Worm (Caenorhabditis elegans) whole organism, L2 larva: ENCODE results near the gene bath-39.

Experiments used
- C34F6.9 ChIP-seq: fragments of 150-350 bp; optimal IDR thresholded peaks from 2 replicates; lab custom pipeline; 2014; ENCODE audit warnings: missing biosample characterization, missing genetic modification characterization
- F13H6.1 ChIP-seq: sonication (generic microtip); optimal IDR thresholded peaks from 2 replicates; lab custom pipeline; 2016; ENCODE audit warnings: missing genetic modification characterization, missing compliant biosample characterization
- R02D3.7 ChIP-seq: fragments of 150-350 bp; optimal IDR thresholded peaks from 2 replicates; lab custom pipeline; 2014; ENCODE audit warnings: missing biosample characterization, missing genetic modification characterization
- Y55F3AM.14 ChIP-seq: fragments of 200-800 bp; sonication (Bioruptor generic); optimal IDR thresholded peaks from 2 replicates; lab custom pipeline; 2018; ENCODE audit warnings: mild to moderate bottlenecking, missing genetic modification characterization, missing compliant biosample characterization
- ZK546.5 ChIP-seq: sonication (generic microtip); optimal IDR thresholded peaks from 2 replicates; lab custom pipeline; 2017; ENCODE audit warnings: missing biosample characterization, missing genetic modification characterization
- alr-1 ChIP-seq: fragments of 150-350 bp; optimal IDR thresholded peaks from 2 replicates; lab custom pipeline; 2014; ENCODE audit warnings: missing biosample characterization, missing genetic modification characterization
- aly-2 ChIP-seq: fragments of 150-350 bp; optimal IDR thresholded peaks from 2 replicates; lab custom pipeline; 2014; ENCODE audit warnings: missing biosample characterization, missing genetic modification characterization
- ama-1 ChIP-seq: fragments of 150-350 bp; optimal IDR thresholded peaks from 2 replicates; lab custom pipeline; 2018; ENCODE audit warnings: inconsistent platforms
- blmp-1 ChIP-seq: sonication (generic microtip); optimal IDR thresholded peaks from 2 replicates; lab custom pipeline; 2017; ENCODE audit warnings: missing genetic modification characterization, mild to moderate bottlenecking, missing compliant biosample characterization, antibody characterized with exemption, moderate library complexity; ENCODE audit not compliant: insufficient read depth
- ceh-16 ChIP-seq: fragments of 150-350 bp; optimal IDR thresholded peaks from 2 replicates; lab custom pipeline; 2014; ENCODE audit warnings: missing biosample characterization, missing genetic modification characterization
- ceh-82 ChIP-seq: fragments of 150-350 bp; optimal IDR thresholded peaks from 2 replicates; lab custom pipeline; 2014; ENCODE audit warnings: missing biosample characterization, missing genetic modification characterization
- crh-2 ChIP-seq: sonication (generic microtip); optimal IDR thresholded peaks from 2 replicates; lab custom pipeline; 2017; ENCODE audit warnings: missing biosample characterization, missing genetic modification characterization
- dmd-4 ChIP-seq: sonication (generic microtip); optimal IDR thresholded peaks from 2 replicates; lab custom pipeline; 2017; ENCODE audit warnings: missing biosample characterization, missing genetic modification characterization
- egl-27 ChIP-seq: sonication (generic microtip); optimal IDR thresholded peaks from 3 replicates; lab custom pipeline; 2017; ENCODE audit warnings: missing biosample characterization, missing genetic modification reagents, missing genetic modification characterization
- elt-1 ChIP-seq: fragments of 150-350 bp; optimal IDR thresholded peaks from 2 replicates; lab custom pipeline; 2014; ENCODE audit warnings: missing biosample characterization, missing genetic modification characterization
- elt-3 ChIP-seq: sonication (generic microtip); optimal IDR thresholded peaks from 2 replicates; lab custom pipeline; 2017; ENCODE audit warnings: missing biosample characterization, missing genetic modification characterization
- fos-1 ChIP-seq: fragments of 150-350 bp; optimal IDR thresholded peaks from 2 replicates; lab custom pipeline; 2014; ENCODE audit warnings: missing biosample characterization, missing genetic modification characterization
- gmeb-1 ChIP-seq: fragments of 150-350 bp; optimal IDR thresholded peaks from 2 replicates; lab custom pipeline; 2014; ENCODE audit warnings: missing biosample characterization, missing genetic modification characterization
- lin-11 ChIP-seq: fragments of 150-350 bp; sonication (generic microtip); optimal IDR thresholded peaks from 2 replicates; lab custom pipeline; 2014; ENCODE audit warnings: missing biosample characterization, missing genetic modification characterization, inconsistent platforms, mixed read lengths
- lin-13 ChIP-seq: fragments of 150-350 bp; optimal IDR thresholded peaks from 2 replicates; lab custom pipeline; 2014; ENCODE audit warnings: missing biosample characterization, missing genetic modification reagents, missing genetic modification characterization
- lin-39 ChIP-seq: fragments of 150-350 bp; optimal IDR thresholded peaks from 2 replicates; lab custom pipeline; 2014; ENCODE audit warnings: missing biosample characterization, missing genetic modification reagents, missing genetic modification characterization
- lsy-2 ChIP-seq, 2 experiments: fragments of 150-350 bp in 1 of 2; sonication (generic microtip) in 1 of 2; optimal IDR thresholded peaks; 2 replicates each; lab custom pipeline; 2014 to 2017; ENCODE audit warnings: missing biosample characterization in 2 of 2, missing genetic modification characterization in 2 of 2
- mab-5 ChIP-seq: fragments of 150-350 bp; optimal IDR thresholded peaks from 2 replicates; lab custom pipeline; 2014; ENCODE audit warnings: missing biosample characterization, missing genetic modification characterization
- mbf-1 ChIP-seq: sonication (generic microtip); optimal IDR thresholded peaks from 2 replicates; lab custom pipeline; 2017; ENCODE audit warnings: missing biosample characterization, missing genetic modification characterization
- mdl-1 ChIP-seq, 2 experiments: fragments of 150-350 bp in 1 of 2; sonication (generic microtip) in 1 of 2; optimal IDR thresholded peaks; 2 replicates each; lab custom pipeline; 2017; ENCODE audit warnings: missing biosample characterization in 2 of 2, missing genetic modification characterization in 2 of 2
- nhr-10 ChIP-seq: sonication (generic microtip); optimal IDR thresholded peaks from 2 replicates; lab custom pipeline; 2017; ENCODE audit warnings: missing biosample characterization, missing genetic modification characterization
- nhr-11 ChIP-seq: fragments of 150-350 bp; optimal IDR thresholded peaks from 2 replicates; lab custom pipeline; 2014; ENCODE audit warnings: missing biosample characterization, missing genetic modification characterization
- nhr-12 ChIP-seq: fragments of 150-350 bp; optimal IDR thresholded peaks from 2 replicates; lab custom pipeline; 2014; ENCODE audit warnings: missing biosample characterization, missing genetic modification characterization
- nhr-129 ChIP-seq: fragments of 150-350 bp; optimal IDR thresholded peaks from 2 replicates; lab custom pipeline; 2014; ENCODE audit warnings: missing biosample characterization, missing genetic modification characterization
- nhr-21 ChIP-seq: fragments of 150-350 bp; optimal IDR thresholded peaks from 2 replicates; lab custom pipeline; 2014; ENCODE audit warnings: missing biosample characterization, missing genetic modification characterization
- nhr-23 ChIP-seq: fragments of 150-350 bp; optimal IDR thresholded peaks from 2 replicates; lab custom pipeline; 2014; ENCODE audit warnings: missing biosample characterization, missing genetic modification reagents, missing genetic modification characterization
- nhr-237 ChIP-seq: fragments of 150-350 bp; optimal IDR thresholded peaks from 2 replicates; lab custom pipeline; 2014; ENCODE audit warnings: missing biosample characterization, missing genetic modification characterization
- nhr-25 ChIP-seq: fragments of 150-350 bp; sonication (generic microtip); optimal IDR thresholded peaks from 3 replicates; lab custom pipeline; 2014; ENCODE audit warnings: missing biosample characterization, missing genetic modification characterization
- nhr-6 ChIP-seq: fragments of 150-350 bp; optimal IDR thresholded peaks from 2 replicates; lab custom pipeline; 2014; ENCODE audit warnings: missing biosample characterization, missing genetic modification characterization
- nhr-77 ChIP-seq: fragments of 150-350 bp; optimal IDR thresholded peaks from 2 replicates; lab custom pipeline; 2014; ENCODE audit warnings: missing biosample characterization, missing genetic modification characterization
- peb-1 ChIP-seq: fragments of 150-350 bp; optimal IDR thresholded peaks from 2 replicates; lab custom pipeline; 2014; ENCODE audit warnings: missing biosample characterization, missing genetic modification characterization
- sem-4 ChIP-seq: fragments of 150-350 bp; optimal IDR thresholded peaks from 2 replicates; lab custom pipeline; 2014; ENCODE audit warnings: missing biosample characterization, missing genetic modification reagents, missing genetic modification characterization
- skn-1 ChIP-seq: sonication (generic microtip); optimal IDR thresholded peaks from 2 replicates; lab custom pipeline; 2017; ENCODE audit warnings: missing biosample characterization, missing genetic modification characterization
- sma-3 ChIP-seq: sonication (generic microtip); optimal IDR thresholded peaks from 2 replicates; lab custom pipeline; 2016; ENCODE audit warnings: missing genetic modification reagents, missing genetic modification characterization, missing compliant biosample characterization
- sma-9 ChIP-seq, 2 experiments: fragments of 150-350 bp in 1 of 2; sonication (generic microtip) in 1 of 2; optimal IDR thresholded peaks; 2 replicates each; lab custom pipeline; 2014 to 2016; ENCODE audit warnings: missing genetic modification characterization in 2 of 2, mild to moderate bottlenecking in 1 of 2, missing biosample characterization in 1 of 2, missing compliant biosample characterization in 1 of 2, missing genetic modification reagents in 1 of 2, moderate library complexity in 1 of 2
- snpc-4 ChIP-seq: fragments of 150-350 bp; optimal IDR thresholded peaks from 2 replicates; lab custom pipeline; 2014; ENCODE audit warnings: missing biosample characterization, missing genetic modification characterization
- unc-39 ChIP-seq: fragments of 150-350 bp; optimal IDR thresholded peaks from 2 replicates; lab custom pipeline; 2014; ENCODE audit warnings: missing biosample characterization, missing genetic modification characterization
- unc-55 ChIP-seq: fragments of 150-350 bp; sonication (generic microtip); optimal IDR thresholded peaks from 3 replicates; lab custom pipeline; 2014; ENCODE audit warnings: missing biosample characterization, missing genetic modification reagents, missing genetic modification characterization
- unc-62 ChIP-seq: fragments of 150-350 bp; optimal IDR thresholded peaks from 2 replicates; lab custom pipeline; 2014; ENCODE audit warnings: missing biosample characterization, missing genetic modification reagents, missing genetic modification characterization
- zag-1 ChIP-seq: fragments of 150-350 bp; optimal IDR thresholded peaks from 2 replicates; lab custom pipeline; 2014; ENCODE audit warnings: missing biosample characterization, missing genetic modification characterization
- ztf-1 ChIP-seq: fragments of 200-800 bp; sonication (Bioruptor generic); conservative IDR thresholded peaks from 2 replicates; pipeline ENCODE4 v1.3.6; 2022; ENCODE audit warnings: missing genetic modification characterization, missing compliant biosample characterization
- ztf-11 ChIP-seq: sonication (generic microtip); optimal IDR thresholded peaks from 2 replicates; lab custom pipeline; 2017; ENCODE audit warnings: missing biosample characterization, missing genetic modification characterization
- ztf-4 ChIP-seq: fragments of 150-350 bp; optimal IDR thresholded peaks from 2 replicates; lab custom pipeline; 2014; ENCODE audit warnings: missing biosample characterization, missing genetic modification characterization

bath-39 gene

DNA sequence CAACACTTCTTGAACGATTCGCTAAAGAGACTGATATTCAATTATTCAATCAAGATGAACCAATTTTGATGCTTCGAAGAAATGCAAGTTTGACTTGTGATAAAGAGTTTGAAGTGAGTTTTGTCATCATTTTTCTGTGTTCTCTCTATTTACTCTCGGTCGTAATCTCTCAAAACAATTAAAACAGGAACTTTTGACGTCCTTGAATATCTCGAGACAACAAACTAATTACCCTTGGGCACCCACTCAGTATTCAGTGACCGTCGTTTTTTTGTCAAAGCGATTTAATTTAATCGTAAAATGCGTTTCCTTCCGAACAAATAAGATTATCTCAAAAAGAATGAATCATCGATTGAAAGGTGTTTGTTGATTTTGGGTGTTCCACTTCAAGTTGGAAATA is 4.9 kb downstream of the bath-39 start:
- TF ChIP-seq mdl-1 (tag; optimal IDR thresholded peaks at IDR 0.05; lab: Kevin White, UChicago) = no peak
- TF ChIP-seq R02D3.7 (tag; lab: Kevin White, UChicago) = no peak
- TF ChIP-seq ztf-11 (tag; lab: Kevin White, UChicago) = no peak
- TF ChIP-seq sma-9 (GFP tag; optimal IDR thresholded peaks at IDR 0.05; lab: Kevin White, UChicago) = peak; percentile 3
- no peak for TF ChIP-seq sma-9 (tag; optimal IDR thresholded peaks at IDR 0.05; lab: Kevin White, UChicago)
- TF ChIP-seq gmeb-1 (tag; lab: Kevin White, UChicago) = no peak
- TF ChIP-seq blmp-1 (tag; lab: Kevin White, UChicago) = no peak
- no peak for TF ChIP-seq alr-1 (tag; lab: Kevin White, UChicago)
- TF ChIP-seq elt-1 (tag; lab: Kevin White, UChicago) = no peak
- TF ChIP-seq nhr-11 (tag; lab: Kevin White, UChicago) = no peak
- TF ChIP-seq snpc-4 = no peak
- no peak for TF ChIP-seq nhr-12 (tag; lab: Kevin White, UChicago)
- TF ChIP-seq egl-27 = no peak
- TF ChIP-seq mbf-1 (tag; lab: Kevin White, UChicago) = no peak
- TF ChIP-seq ceh-82 = no peak
- peak; percentile 24 for TF ChIP-seq sma-3
- no peak for TF ChIP-seq nhr-10 (tag; lab: Kevin White, UChicago)
- no peak for TF ChIP-seq unc-62 (GFP tag; lab: Kevin White, UChicago)
- TF ChIP-seq nhr-21 (tag; lab: Kevin White, UChicago) = no peak
- no peak for TF ChIP-seq lin-13 (GFP tag; lab: Kevin White, UChicago)
- no peak for TF ChIP-seq nhr-129 (tag; lab: Kevin White, UChicago)
- peak; percentile 69 for TF ChIP-seq skn-1 (tag; lab: Kevin White, UChicago)
- no peak for TF ChIP-seq sem-4 (tag; lab: Kevin White, UChicago)
- no peak for TF ChIP-seq F13H6.1 (tag; lab: Kevin White, UChicago)
- no peak for TF ChIP-seq lin-11 (tag; lab: Kevin White, UChicago)
- TF ChIP-seq zag-1 (tag; lab: Kevin White, UChicago) = no peak
- TF ChIP-seq dmd-4 = no peak
- no peak for TF ChIP-seq Y55F3AM.14 (GFP tag; lab: Kevin White, UChicago)
- TF ChIP-seq aly-2 (tag; lab: Kevin White, UChicago) = no peak
- no peak for TF ChIP-seq lin-39
- peak; percentile 1 for TF ChIP-seq crh-2 (tag; lab: Kevin White, UChicago)
- TF ChIP-seq ceh-16 (tag; lab: Kevin White, UChicago) = no peak
- TF ChIP-seq unc-39 (tag; lab: Kevin White, UChicago) = no peak
- TF ChIP-seq ztf-1 (GFP tag; lab: Robert Waterston, UW) = no peak
- TF ChIP-seq nhr-23 (tag; lab: Kevin White, UChicago) = no peak
- no peak for TF ChIP-seq nhr-77
- no peak for TF ChIP-seq ZK546.5 (tag; lab: Kevin White, UChicago)
- no peak for TF ChIP-seq nhr-237 (tag; lab: Kevin White, UChicago)
- TF ChIP-seq ztf-4 = peak; percentile 1
- TF ChIP-seq nhr-6 = no peak
- TF ChIP-seq nhr-25 (tag; lab: Kevin White, UChicago) = peak; percentile 69
- no peak for TF ChIP-seq elt-3 (tag; lab: Kevin White, UChicago)
- TF ChIP-seq C34F6.9 (tag; lab: Kevin White, UChicago) = no peak
- no peak for TF ChIP-seq peb-1 (tag; lab: Kevin White, UChicago)
- no peak for TF ChIP-seq unc-55 (GFP tag; lab: Kevin White, UChicago)
- peak; percentile 34 for TF ChIP-seq ama-1 (lab: Kevin White, UChicago)
- no peak for TF ChIP-seq lsy-2 (tag; optimal IDR thresholded peaks at IDR 0.05; lab: Kevin White, UChicago)
- no peak for TF ChIP-seq fos-1 (tag; lab: Kevin White, UChicago)
- TF ChIP-seq mab-5 (tag; lab: Kevin White, UChicago) = no peak
- TF ChIP-seq, all 48 proteins: peak for 7
